Worm (Caenorhabditis elegans) whole organism, mixed stage, embryonic: ENCODE data around the gene pitp-1.
A peak's percentile ranks its signal among the peaks of the same experiment; 100 is the strongest.

Experiments
- M03D4.4 ChIP-seq: sonication (generic microtip); optimal IDR thresholded peaks from 2 replicates; lab custom pipeline; 2017; ENCODE audit warnings: mild to moderate bottlenecking, missing genetic modification characterization, missing compliant biosample characterization
- blmp-1 ChIP-seq: fragments of 150-350 bp; optimal IDR thresholded peaks from 2 replicates; lab custom pipeline; 2014; ENCODE audit warnings: missing biosample characterization, missing genetic modification characterization
- ceh-39 ChIP-seq: fragments of 150-350 bp; optimal IDR thresholded peaks from 2 replicates; lab custom pipeline; 2014; ENCODE audit warnings: missing biosample characterization, missing genetic modification characterization
- ceh-83 ChIP-seq: fragments of 200-800 bp; sonication (Bioruptor generic); optimal IDR thresholded peaks from 2 replicates; lab custom pipeline; 2018; ENCODE audit warnings: mild to moderate bottlenecking, missing genetic modification characterization, missing compliant biosample characterization
- ces-1 ChIP-seq: fragments of 150-350 bp; optimal IDR thresholded peaks from 2 replicates; lab custom pipeline; 2014; ENCODE audit warnings: missing biosample characterization, missing genetic modification reagents, missing genetic modification characterization
- cnd-1 ChIP-seq: fragments of 200-800 bp; sonication (Bioruptor generic); optimal IDR thresholded peaks from 2 replicates; lab custom pipeline; 2018; ENCODE audit warnings: mild to moderate bottlenecking, missing genetic modification characterization, missing compliant biosample characterization
- drap-1 ChIP-seq: fragments of 200-800 bp; sonication (Bioruptor generic); optimal IDR thresholded peaks from 3 replicates; lab custom pipeline; 2018; ENCODE audit warnings: mild to moderate bottlenecking, missing genetic modification characterization, missing compliant biosample characterization
- elt-3 ChIP-seq: fragments of 150-350 bp; optimal IDR thresholded peaks from 2 replicates; lab custom pipeline; 2014; ENCODE audit warnings: missing biosample characterization, missing genetic modification characterization
- flh-1 ChIP-seq: fragments of 200-800 bp; sonication (Bioruptor generic); optimal IDR thresholded peaks from 2 replicates; lab custom pipeline; 2018; ENCODE audit warnings: mild to moderate bottlenecking, missing genetic modification characterization, moderate library complexity, missing compliant biosample characterization
- ham-2 ChIP-seq: fragments of 200-800 bp; sonication (Bioruptor generic); optimal IDR thresholded peaks from 2 replicates; lab custom pipeline; 2018; ENCODE audit warnings: mild to moderate bottlenecking, missing genetic modification characterization, missing compliant biosample characterization
- hlh-1 ChIP-seq: fragments of 150-350 bp; optimal IDR thresholded peaks from 2 replicates; lab custom pipeline; 2014; ENCODE audit warnings: missing biosample characterization, missing genetic modification reagents, missing genetic modification characterization
- lin-13 ChIP-seq: fragments of 150-350 bp; optimal IDR thresholded peaks from 2 replicates; lab custom pipeline; 2014; ENCODE audit warnings: missing biosample characterization, missing genetic modification characterization
- lin-32 ChIP-seq: fragments of 200-800 bp; sonication (Bioruptor generic); optimal IDR thresholded peaks from 2 replicates; lab custom pipeline; 2018; ENCODE audit warnings: mild to moderate bottlenecking, missing genetic modification characterization, missing compliant biosample characterization
- lsy-2 ChIP-seq: fragments of 150-350 bp; optimal IDR thresholded peaks from 2 replicates; lab custom pipeline; 2014; ENCODE audit warnings: missing biosample characterization, missing genetic modification characterization
- mab-5 ChIP-seq: fragments of 150-350 bp; optimal IDR thresholded peaks from 2 replicates; lab custom pipeline; 2014; ENCODE audit warnings: missing biosample characterization, missing genetic modification characterization
- mep-1 ChIP-seq: fragments of 150-350 bp; optimal IDR thresholded peaks from 2 replicates; lab custom pipeline; 2017; ENCODE audit warnings: missing biosample characterization, missing genetic modification reagents, missing genetic modification characterization, inconsistent platforms
- mls-2 ChIP-seq: sonication (generic microtip); optimal IDR thresholded peaks from 2 replicates; lab custom pipeline; 2016; ENCODE audit warnings: mild to moderate bottlenecking, missing genetic modification characterization, moderate library complexity, missing compliant biosample characterization
- nhr-12 ChIP-seq: fragments of 150-350 bp; optimal IDR thresholded peaks from 2 replicates; lab custom pipeline; 2014; ENCODE audit warnings: missing biosample characterization, missing genetic modification characterization
- nhr-2 ChIP-seq: fragments of 150-350 bp; optimal IDR thresholded peaks from 2 replicates; lab custom pipeline; 2014; ENCODE audit warnings: missing biosample characterization, missing genetic modification characterization
- nhr-237 ChIP-seq: fragments of 150-350 bp; optimal IDR thresholded peaks from 2 replicates; lab custom pipeline; 2014; ENCODE audit warnings: missing biosample characterization, missing genetic modification characterization
- nhr-28 ChIP-seq: fragments of 150-350 bp; optimal IDR thresholded peaks from 2 replicates; lab custom pipeline; 2014; ENCODE audit warnings: missing biosample characterization, missing genetic modification characterization
- nhr-76 ChIP-seq: sonication (generic microtip); optimal IDR thresholded peaks from 2 replicates; lab custom pipeline; 2017; ENCODE audit warnings: missing biosample characterization, missing genetic modification characterization
- pha-4 ChIP-seq: fragments of 150-350 bp; optimal IDR thresholded peaks from 2 replicates; lab custom pipeline; 2018; ENCODE audit warnings: missing biosample characterization, missing genetic modification reagents, missing genetic modification characterization
- sem-2 ChIP-seq: fragments of 200-800 bp; sonication (Bioruptor generic); optimal IDR thresholded peaks from 2 replicates; lab custom pipeline; 2018; ENCODE audit warnings: mild to moderate bottlenecking, missing genetic modification characterization, missing compliant biosample characterization
- snpc-4 ChIP-seq: fragments of 150-350 bp; optimal IDR thresholded peaks from 2 replicates; lab custom pipeline; 2014; ENCODE audit warnings: missing biosample characterization, missing genetic modification characterization
- sptf-1 ChIP-seq: sonication (generic microtip); optimal IDR thresholded peaks from 2 replicates; lab custom pipeline; 2017; ENCODE audit warnings: mild to moderate bottlenecking, missing genetic modification characterization, moderate library complexity, missing compliant biosample characterization
- unc-39 ChIP-seq: fragments of 150-350 bp; optimal IDR thresholded peaks from 2 replicates; lab custom pipeline; 2014; ENCODE audit warnings: missing biosample characterization, missing genetic modification characterization
- unc-62 ChIP-seq: fragments of 150-350 bp; optimal IDR thresholded peaks from 2 replicates; lab custom pipeline; 2014; ENCODE audit warnings: missing biosample characterization, missing genetic modification reagents, missing genetic modification characterization
- ztf-11 ChIP-seq: fragments of 150-350 bp; optimal IDR thresholded peaks from 2 replicates; lab custom pipeline; 2014; ENCODE audit warnings: missing biosample characterization, missing genetic modification characterization

The pitp-1 gene

DNA sequence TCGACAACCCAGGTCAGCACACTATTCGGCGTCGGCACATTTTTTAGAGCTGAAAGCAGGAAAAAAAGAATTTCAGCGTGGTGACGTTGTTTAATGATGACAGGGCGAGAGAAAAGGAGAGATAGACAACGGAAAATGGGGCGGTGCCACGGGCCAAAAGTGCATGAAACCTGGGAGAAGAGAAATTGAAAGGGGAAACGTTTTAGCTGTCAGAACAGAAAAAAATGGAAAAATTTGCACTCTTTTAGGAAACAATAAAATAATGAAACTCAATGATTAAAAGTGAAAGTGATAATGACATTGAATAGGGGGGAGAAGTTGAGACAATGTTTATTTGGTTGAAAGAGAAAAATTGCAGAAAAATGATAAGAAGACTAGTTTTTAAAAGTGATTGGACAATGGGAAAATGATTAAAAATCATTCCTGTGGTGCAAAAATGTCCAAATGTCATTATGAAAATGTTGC is at the start of gene pitp-1:
pitp-1 (minus strand) TSS at position 51 of the 465 bp plus-strand sequence.
- TF ChIP-seq unc-62 (GFP tag; lab: Kevin White, UChicago) (no peak), snpc-4 (tag; lab: Kevin White, UChicago) (no peak), pha-4 (no peak), lin-32 (GFP tag; lab: Kevin White, UChicago) (no peak)

DNA sequence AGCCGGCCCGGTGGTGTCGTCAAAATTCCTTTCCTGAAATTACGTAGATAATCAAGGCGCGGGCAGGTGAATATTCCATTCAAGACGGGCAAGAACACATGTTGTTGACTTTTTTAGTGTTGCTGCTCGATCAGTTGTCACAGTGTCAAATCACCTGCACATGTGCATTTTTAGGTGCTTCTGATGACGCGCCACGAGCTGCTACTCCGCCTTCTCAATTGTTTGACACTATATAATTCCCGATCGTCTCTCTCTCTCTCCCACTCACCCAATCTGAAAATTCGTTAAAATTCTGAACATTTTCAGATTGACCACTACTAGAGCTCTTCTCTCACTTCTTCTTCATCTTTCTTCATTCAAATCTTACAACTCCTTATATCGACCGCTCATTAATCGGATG is 43.7 kb upstream of the pitp-1 start, which contains the start of gene nhr-6:
nhr-6 (plus strand) TSS at position 301 of the 400 bp plus-strand sequence.
- TF ChIP-seq ces-1 (GFP tag; lab: Kevin White, UChicago) (no peak), ceh-83 (GFP tag; lab: Kevin White, UChicago) (no peak), nhr-28 (tag; lab: Kevin White, UChicago) (no peak), lin-13 (tag; lab: Kevin White, UChicago) (no peak), snpc-4 (tag; lab: Kevin White, UChicago) (no peak), lsy-2 (tag; lab: Kevin White, UChicago) (no peak), sem-2 (GFP tag; lab: Kevin White, UChicago) (no peak), M03D4.4 (tag; lab: Kevin White, UChicago) (no peak), nhr-237 (tag; lab: Kevin White, UChicago) (no peak), blmp-1 (tag; lab: Kevin White, UChicago) (no peak), mep-1 (tag; lab: Kevin White, UChicago) (no peak), nhr-12 (no peak), drap-1 (GFP tag; lab: Kevin White, UChicago) (no peak), cnd-1 (tag; lab: Kevin White, UChicago) (no peak), mab-5 (tag; lab: Kevin White, UChicago) (no peak), unc-39 (tag; lab: Kevin White, UChicago) (no peak), ztf-11 (tag; lab: Kevin White, UChicago) (no peak), hlh-1 (tag; lab: Kevin White, UChicago) (no peak), nhr-2 (no peak), mls-2 (tag; lab: Kevin White, UChicago) (no peak)

DNA sequence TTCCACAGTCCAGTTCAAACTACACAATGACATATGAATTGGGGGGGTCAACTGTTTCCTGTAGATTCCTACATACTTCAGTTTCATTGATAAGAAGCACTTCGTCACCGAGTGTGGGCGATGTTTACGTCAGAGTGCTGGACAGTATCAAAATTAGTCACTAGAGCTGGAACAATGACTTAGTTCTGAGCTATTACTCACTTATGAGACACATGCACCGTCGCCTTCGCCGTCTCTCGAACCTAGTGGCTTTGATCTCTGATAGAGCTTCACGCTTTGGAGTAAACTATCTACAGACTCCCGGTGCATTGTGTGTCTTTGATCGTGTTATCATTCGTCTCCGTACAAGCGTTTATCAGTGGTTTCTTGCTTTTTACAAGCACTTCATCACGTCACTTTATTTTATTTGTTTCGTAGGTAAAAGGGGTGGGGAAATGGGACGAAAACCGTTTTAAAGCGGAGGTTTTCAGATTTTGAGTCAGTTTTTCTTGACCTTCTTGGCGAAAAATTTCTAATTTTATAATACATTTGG is 41.8 kb upstream of the pitp-1 start:
- TF ChIP-seq sem-2 (GFP tag; lab: Kevin White, UChicago) (no peak), snpc-4 (tag; lab: Kevin White, UChicago) (no peak), hlh-1 (tag; lab: Kevin White, UChicago) (no peak), nhr-2 (no peak), lsy-2 (tag; lab: Kevin White, UChicago) (no peak), lin-32 (GFP tag; lab: Kevin White, UChicago) (no peak), ceh-39 (tag; lab: Kevin White, UChicago) (no peak), unc-39 (tag; lab: Kevin White, UChicago) (no peak), ces-1 (GFP tag; lab: Kevin White, UChicago) (no peak)
- TF ChIP-seq, all 35 proteins: peak for 0

DNA sequence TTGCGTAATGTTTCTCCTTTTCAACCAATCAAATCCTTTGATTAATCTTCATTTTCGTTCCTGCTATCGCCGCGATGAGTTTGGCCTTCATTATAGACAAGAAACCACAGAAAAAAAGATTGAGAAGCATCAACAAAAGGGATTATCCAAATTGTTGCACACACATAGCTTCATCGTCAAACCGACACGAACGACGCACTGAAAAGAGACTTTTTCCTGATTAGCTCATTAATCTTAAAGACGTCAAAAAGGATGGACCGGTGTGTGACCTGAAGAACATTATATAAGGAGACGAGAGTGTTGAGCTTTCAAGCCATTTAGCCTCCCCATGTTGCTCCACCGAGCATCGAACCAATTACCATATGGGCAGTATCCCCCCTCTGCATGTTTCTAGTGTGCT is 40.2 kb upstream of the pitp-1 start:
- TF ChIP-seq lin-32 (GFP tag; lab: Kevin White, UChicago) = no peak
- TF ChIP-seq flh-1 (GFP tag; lab: Kevin White, UChicago) = no peak
- no peak for TF ChIP-seq sem-2 (GFP tag; lab: Kevin White, UChicago)
- TF ChIP-seq mls-2 (tag; lab: Kevin White, UChicago) = no peak

DNA sequence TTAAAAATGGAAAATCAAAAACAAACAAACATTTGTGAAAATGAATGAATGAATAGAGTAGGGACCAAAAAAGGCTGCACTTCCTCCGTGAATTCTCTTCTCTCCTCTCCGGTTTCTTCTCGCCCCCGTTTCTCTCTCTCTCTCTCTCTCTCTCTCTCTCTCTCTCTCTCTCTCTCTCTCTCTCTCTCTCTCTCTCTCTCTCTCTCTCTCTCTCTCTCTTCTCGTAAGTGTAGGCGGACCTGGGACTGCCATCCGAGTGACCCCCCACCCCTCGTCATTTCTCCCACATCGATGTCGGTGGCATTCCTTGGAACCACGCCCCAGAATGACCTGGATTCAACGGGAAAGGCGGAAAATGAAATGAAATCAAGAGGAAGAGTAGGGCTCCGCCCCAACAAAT is 37.2 kb upstream of the pitp-1 start:
- TF ChIP-seq mep-1 (tag; lab: Kevin White, UChicago) (no peak), lsy-2 (tag; lab: Kevin White, UChicago) (no peak), blmp-1 (tag; lab: Kevin White, UChicago) (no peak), sem-2 (GFP tag; lab: Kevin White, UChicago) (no peak), snpc-4 (tag; lab: Kevin White, UChicago) (no peak), ceh-83 (GFP tag; lab: Kevin White, UChicago) (peak; percentile 16), sptf-1 (tag; lab: Kevin White, UChicago) (peak; percentile 27)

DNA sequence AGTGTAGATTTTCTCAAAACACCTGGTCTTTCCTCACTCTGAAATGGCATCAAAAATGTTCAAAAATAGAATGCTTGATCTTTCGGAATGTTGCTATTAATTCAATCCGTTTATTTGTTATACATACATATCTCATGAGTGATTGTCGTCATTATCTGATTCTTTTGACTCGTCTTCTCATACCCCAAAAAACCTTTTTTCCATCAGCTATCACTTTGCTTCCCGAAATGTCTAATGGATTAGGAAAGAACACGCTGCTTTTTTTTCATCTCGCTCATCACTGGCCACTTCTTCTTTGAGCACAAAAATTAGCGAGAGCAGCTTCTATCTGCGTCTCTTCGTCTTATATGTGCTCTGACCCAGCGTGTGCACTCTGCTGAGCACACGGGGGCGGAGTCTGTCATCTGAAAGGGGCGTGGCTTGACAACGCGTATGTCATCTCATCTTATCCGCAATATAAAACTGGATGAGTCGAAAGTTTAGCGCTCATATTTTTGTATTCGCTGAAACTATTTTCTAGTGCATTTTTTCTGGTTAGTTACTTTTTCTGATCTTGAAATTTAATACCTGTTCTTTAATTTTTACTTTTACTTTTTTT is 35.3 kb upstream of the pitp-1 start:
- TF ChIP-seq elt-3 = no peak
- no peak for TF ChIP-seq M03D4.4 (tag; lab: Kevin White, UChicago)
- TF ChIP-seq ham-2 (GFP tag; lab: Kevin White, UChicago) = no peak
- no peak for TF ChIP-seq mab-5 (tag; lab: Kevin White, UChicago)
- no peak for TF ChIP-seq nhr-76 (tag; lab: Kevin White, UChicago)
- TF ChIP-seq unc-62 (GFP tag; lab: Kevin White, UChicago) = no peak
- TF ChIP-seq lin-32 (GFP tag; lab: Kevin White, UChicago) = no peak
- no peak for TF ChIP-seq mls-2 (tag; lab: Kevin White, UChicago)
